Worm (Caenorhabditis elegans) whole organism, L4 larva: ENCODE data around the gene clec-222.

Source experiments
- F37D6.2 ChIP-seq: sonication (generic microtip); optimal IDR thresholded peaks from 2 replicates; lab custom pipeline; 2016; ENCODE audit warnings: mild to moderate bottlenecking, missing genetic modification characterization, missing compliant biosample characterization
- T20F7.1 ChIP-seq: fragments of 200-800 bp; sonication (Bioruptor generic); optimal IDR thresholded peaks from 2 replicates; lab custom pipeline; 2018; ENCODE audit warnings: mild to moderate bottlenecking, missing genetic modification characterization, missing compliant biosample characterization
- T26A8.4 ChIP-seq: fragments of 200-800 bp; sonication (Bioruptor generic); IDR thresholded peaks from 2 replicates; pipeline ENCODE4 v1.3.6; 2022; ENCODE audit warnings: missing genetic modification characterization, missing compliant biosample characterization
- Y48G9A.11 ChIP-seq: fragments of 200-800 bp; sonication (Bioruptor generic); IDR thresholded peaks from 2 replicates; pipeline ENCODE4 v1.3.6; 2022; ENCODE audit warnings: missing genetic modification reagents, missing genetic modification characterization, missing compliant biosample characterization
- aly-2 ChIP-seq: sonication (generic microtip); optimal IDR thresholded peaks from 2 replicates; lab custom pipeline; 2018; ENCODE audit warnings: missing biosample characterization, missing genetic modification characterization
- arid-1 ChIP-seq: fragments of 200-800 bp; sonication (Bioruptor generic); conservative IDR thresholded peaks from 2 replicates; pipeline ENCODE4 v1.3.6; 2022; ENCODE audit warnings: missing genetic modification reagents, missing genetic modification characterization, missing compliant biosample characterization
- ceh-28 ChIP-seq: fragments of 150-350 bp; optimal IDR thresholded peaks from 2 replicates; lab custom pipeline; 2014; ENCODE audit warnings: missing biosample characterization, missing genetic modification reagents, missing genetic modification characterization
- ceh-44 ChIP-seq: fragments of 200-800 bp; sonication (Bioruptor generic); IDR thresholded peaks from 2 replicates; pipeline ENCODE4 v1.3.6; 2022; ENCODE audit warnings: missing genetic modification reagents, missing genetic modification characterization, missing compliant biosample characterization
- ceh-62 ChIP-seq: sonication (generic microtip); optimal IDR thresholded peaks from 2 replicates; lab custom pipeline; 2017; ENCODE audit warnings: missing biosample characterization, missing genetic modification characterization
- ces-1 ChIP-seq: fragments of 150-350 bp; sonication (generic microtip); optimal IDR thresholded peaks from 4 replicates; lab custom pipeline; 2014; ENCODE audit warnings: missing biosample characterization, missing genetic modification reagents, missing genetic modification characterization
- ctbp-1 ChIP-seq: fragments of 200-800 bp; sonication (Bioruptor generic); IDR thresholded peaks from 2 replicates; pipeline ENCODE4 v1.3.6; 2022; ENCODE audit warnings: missing genetic modification reagents, missing genetic modification characterization, missing compliant biosample characterization
- daf-16 ChIP-seq, 3 experiments: sonication (generic microtip); optimal IDR thresholded peaks; 2 replicates each; lab custom pipeline; 2016 to 2017; ENCODE audit warnings: missing genetic modification characterization in 3 of 3, missing genetic modification reagents in 3 of 3, mild to moderate bottlenecking in 2 of 3, missing compliant biosample characterization in 2 of 3, missing biosample characterization in 1 of 3, moderate library complexity in 1 of 3
- daf-19 ChIP-seq: fragments of 200-800 bp; sonication (Bioruptor generic); conservative IDR thresholded peaks from 2 replicates; pipeline ENCODE4 v1.3.6; 2022; ENCODE audit warnings: missing genetic modification characterization, missing compliant biosample characterization
- dmd-6 ChIP-seq: fragments of 200-800 bp; sonication (Bioruptor generic); IDR thresholded peaks from 2 replicates; pipeline ENCODE4 v1.3.6; 2022; ENCODE audit warnings: missing genetic modification reagents, missing genetic modification characterization, missing compliant biosample characterization
- dpl-1 ChIP-seq: fragments of 150-350 bp; optimal IDR thresholded peaks from 2 replicates; lab custom pipeline; 2014; ENCODE audit warnings: missing biosample characterization, missing genetic modification reagents, missing genetic modification characterization
- egl-43 ChIP-seq: fragments of 200-800 bp; sonication (Bioruptor generic); IDR thresholded peaks from 2 replicates; pipeline ENCODE4 v1.3.6; 2022; ENCODE audit warnings: missing genetic modification reagents, missing genetic modification characterization, missing compliant biosample characterization
- gei-8 ChIP-seq: fragments of 200-800 bp; sonication (Bioruptor generic); optimal IDR thresholded peaks from 2 replicates; lab custom pipeline; 2018; ENCODE audit warnings: mild to moderate bottlenecking, missing genetic modification characterization, missing compliant biosample characterization
- hif-1 ChIP-seq, 2 experiments: sonication (generic microtip); optimal IDR thresholded peaks; 2 replicates each; lab custom pipeline; 2016 to 2017; ENCODE audit warnings: missing compliant biosample characterization in 2 of 2, missing genetic modification characterization in 2 of 2, missing genetic modification reagents in 2 of 2, missing genotype in 2 of 2, mild to moderate bottlenecking in 1 of 2
- hlh-11 ChIP-seq: fragments of 200-800 bp; sonication (Bioruptor generic); optimal IDR thresholded peaks from 2 replicates; lab custom pipeline; 2018; ENCODE audit warnings: mild to moderate bottlenecking, missing genetic modification characterization, missing compliant biosample characterization
- hlh-30 ChIP-seq: sonication (generic microtip); optimal IDR thresholded peaks from 2 replicates; lab custom pipeline; 2017; ENCODE audit warnings: antibody characterized with exemption, mild to moderate bottlenecking, missing genetic modification characterization, missing compliant biosample characterization; ENCODE audit not compliant: insufficient read depth
- jun-1 ChIP-seq: fragments of 150-350 bp; optimal IDR thresholded peaks from 2 replicates; lab custom pipeline; 2014; ENCODE audit warnings: missing biosample characterization, missing genetic modification reagents, missing genetic modification characterization
- lin-13 ChIP-seq: fragments of 150-350 bp; optimal IDR thresholded peaks from 2 replicates; lab custom pipeline; 2014; ENCODE audit warnings: missing biosample characterization, missing genetic modification reagents, missing genetic modification characterization
- lin-29 ChIP-seq: fragments of 200-800 bp; sonication (Bioruptor generic); IDR thresholded peaks from 2 replicates; pipeline ENCODE4 v1.3.6; 2022; ENCODE audit warnings: missing genetic modification reagents, missing genetic modification characterization, missing compliant biosample characterization
- lin-38 ChIP-seq: fragments of 200-800 bp; sonication (Bioruptor generic); IDR thresholded peaks from 2 replicates; pipeline ENCODE4 v1.3.6; 2022; ENCODE audit warnings: missing genetic modification reagents, missing genetic modification characterization, missing compliant biosample characterization
- lir-3 ChIP-seq: sonication (generic microtip); optimal IDR thresholded peaks from 2 replicates; lab custom pipeline; 2016; ENCODE audit warnings: mild to moderate bottlenecking, missing genetic modification characterization, missing compliant biosample characterization
- lsy-2 ChIP-seq, 2 experiments: fragments of 150-350 bp in 1 of 2; sonication (generic microtip) in 1 of 2; optimal IDR thresholded peaks; 2 replicates each; lab custom pipeline; 2014 to 2017; ENCODE audit warnings: missing biosample characterization in 2 of 2, missing genetic modification characterization in 2 of 2
- madf-5 ChIP-seq, 2 experiments: fragments of 200-800 bp; sonication (Bioruptor generic); IDR thresholded peaks; 2 replicates each; pipeline ENCODE4 v1.3.6; 2022; ENCODE audit warnings: missing compliant biosample characterization in 2 of 2, missing genetic modification characterization in 2 of 2
- madf-9 ChIP-seq: fragments of 200-800 bp; sonication (Bioruptor generic); conservative IDR thresholded peaks from 2 replicates; pipeline ENCODE4 v1.3.6; 2022; ENCODE audit warnings: missing genetic modification reagents, missing genetic modification characterization, missing compliant biosample characterization
- mdl-1 ChIP-seq, 2 experiments: fragments of 150-350 bp in 1 of 2; sonication (generic microtip) in 1 of 2; optimal IDR thresholded peaks; 2 replicates each; lab custom pipeline; 2014 to 2017; ENCODE audit warnings: missing biosample characterization in 2 of 2, missing genetic modification characterization in 2 of 2
- mep-1 ChIP-seq: fragments of 150-350 bp; sonication (generic microtip); optimal IDR thresholded peaks from 3 replicates; lab custom pipeline; 2014; ENCODE audit warnings: missing biosample characterization, missing genetic modification characterization
- mes-2 ChIP-seq: sonication (generic microtip); optimal IDR thresholded peaks from 2 replicates; lab custom pipeline; 2016; ENCODE audit warnings: missing genotype, mild to moderate bottlenecking, missing genetic modification characterization, missing compliant biosample characterization; ENCODE audit not compliant: poor library complexity, severe bottlenecking
- mxl-3 ChIP-seq: fragments of 200-800 bp; sonication (Bioruptor generic); optimal IDR thresholded peaks from 2 replicates; lab custom pipeline; 2018; ENCODE audit warnings: mild to moderate bottlenecking, missing genetic modification characterization, missing compliant biosample characterization
- nhr-102 ChIP-seq: sonication (generic microtip); optimal IDR thresholded peaks from 2 replicates; lab custom pipeline; 2016; ENCODE audit warnings: mild to moderate bottlenecking, missing genetic modification characterization, moderate library complexity, missing compliant biosample characterization
- nhr-11 ChIP-seq: fragments of 150-350 bp; optimal IDR thresholded peaks from 2 replicates; lab custom pipeline; 2014; ENCODE audit warnings: missing biosample characterization, missing genetic modification characterization
- nhr-48 ChIP-seq: sonication (generic microtip); optimal IDR thresholded peaks from 2 replicates; lab custom pipeline; 2016; ENCODE audit warnings: mild to moderate bottlenecking, missing genetic modification characterization, missing compliant biosample characterization
- nhr-77 ChIP-seq: fragments of 150-350 bp; optimal IDR thresholded peaks from 2 replicates; lab custom pipeline; 2014; ENCODE audit warnings: missing biosample characterization, missing genetic modification characterization
- pha-4 ChIP-seq, 2 experiments: fragments of 150-350 bp in 1 of 2; fragments of 200-800 bp in 1 of 2; sonication (Bioruptor generic) in 1 of 2; IDR thresholded peaks in 1 of 2; optimal IDR thresholded peaks in 1 of 2; 2 replicates each; pipeline versions ENCODE4 v1.3.6 to Lab custom; 2014 to 2022; ENCODE audit warnings: missing genetic modification characterization in 2 of 2, missing genetic modification reagents in 2 of 2, missing biosample characterization in 1 of 2, missing compliant biosample characterization in 1 of 2
- saeg-2 ChIP-seq: fragments of 200-800 bp; sonication (Bioruptor generic); IDR thresholded peaks from 2 replicates; pipeline ENCODE4 v1.3.6; 2022; ENCODE audit warnings: missing genetic modification reagents, missing genetic modification characterization, missing compliant biosample characterization
- spr-1 ChIP-seq: sonication (generic microtip); optimal IDR thresholded peaks from 2 replicates; lab custom pipeline; 2016; ENCODE audit warnings: mild to moderate bottlenecking, missing genetic modification characterization, missing compliant biosample characterization
- unc-130 ChIP-seq: sonication (generic microtip); optimal IDR thresholded peaks from 2 replicates; lab custom pipeline; 2016; ENCODE audit warnings: missing genetic modification reagents, missing genetic modification characterization, missing compliant biosample characterization
- unc-62 ChIP-seq, 3 experiments: fragments of 150-350 bp in 1 of 3; sonication (generic microtip); optimal IDR thresholded peaks in 2 of 3; peaks in 1 of 3; 1 replicate in 1 of 3; 2 replicates in 2 of 3; lab custom pipeline; 2014 to 2017; ENCODE audit warnings: missing biosample characterization in 3 of 3, missing genetic modification characterization in 3 of 3, missing genetic modification reagents in 3 of 3, missing genotype in 1 of 3
- vab-7 ChIP-seq: fragments of 200-800 bp; sonication (Bioruptor generic); IDR thresholded peaks from 2 replicates; pipeline ENCODE4 v1.3.6; 2022; ENCODE audit warnings: missing genetic modification reagents, missing genetic modification characterization, missing compliant biosample characterization
- zfp-3 ChIP-seq: fragments of 200-800 bp; sonication (Bioruptor generic); conservative IDR thresholded peaks from 2 replicates; pipeline ENCODE4 v1.3.6; 2022; ENCODE audit warnings: missing genetic modification reagents, missing genetic modification characterization, missing compliant biosample characterization
- zip-2 ChIP-seq: fragments of 150-350 bp; optimal IDR thresholded peaks from 2 replicates; lab custom pipeline; 2014; ENCODE audit warnings: missing biosample characterization, missing genetic modification characterization
- ztf-7 ChIP-seq: fragments of 150-350 bp; optimal IDR thresholded peaks from 2 replicates; lab custom pipeline; 2014; ENCODE audit warnings: missing biosample characterization, missing genetic modification characterization

clec-222 gene

ce11 chrV:11225981-11226380, 45.2 kb upstream of the clec-222 start, which contains the start of gene bgal-1 (continued):
- TF ChIP-seq daf-16 (GFP tag; optimal IDR thresholded peaks at IDR 0.05; lab: Kevin White, UChicago), result peak in 1 of 2 experiments; percentile 72
- TF ChIP-seq daf-16 (tag; optimal IDR thresholded peaks at IDR 0.05; lab: Kevin White, UChicago), result peak; percentile 28
- TF ChIP-seq hlh-30 (tag; lab: Kevin White, UChicago), result peak; percentile 4
- TF ChIP-seq jun-1 (tag; lab: Kevin White, UChicago), result no peak
- no peak for TF ChIP-seq lin-38 (GFP tag; lab: Robert Waterston, UW)
- no peak for TF ChIP-seq lin-29 (GFP tag; lab: Robert Waterston, UW)
- TF ChIP-seq mep-1 (tag; lab: Kevin White, UChicago), result peak; percentile 53
- no peak for TF ChIP-seq ceh-62 (tag; lab: Kevin White, UChicago)
- TF ChIP-seq T26A8.4 (GFP tag; lab: Robert Waterston, UW), result no peak; the same call in 1 of the 2 replicates
- TF ChIP-seq nhr-11, result no peak
- no peak for TF ChIP-seq lir-3
- no peak for TF ChIP-seq F37D6.2 (tag; lab: Kevin White, UChicago)
- no peak for TF ChIP-seq aly-2 (tag; lab: Kevin White, UChicago)
- TF ChIP-seq dpl-1 (GFP tag; lab: Kevin White, UChicago), result no peak
- no peak for TF ChIP-seq nhr-102 (tag; lab: Kevin White, UChicago)
- TF ChIP-seq lin-13 (GFP tag; lab: Kevin White, UChicago), result no peak
- no peak for TF ChIP-seq daf-19 (GFP tag; lab: Robert Waterston, UW)
- no peak for TF ChIP-seq ces-1 (GFP tag; lab: Kevin White, UChicago)

- no peak for TF ChIP-seq saeg-2 (GFP tag; lab: Robert Waterston, UW)
- peak; percentile 71 to 91 for TF ChIP-seq lsy-2 (tag; optimal IDR thresholded peaks at IDR 0.05; lab: Kevin White, UChicago)
- TF ChIP-seq lin-38 (GFP tag; lab: Robert Waterston, UW), result no peak; the same call in 1 of the 2 replicates
- TF ChIP-seq Y48G9A.11 (GFP tag; lab: Robert Waterston, UW), result no peak
- TF ChIP-seq zfp-3, result no peak; the same call in 1 of the 2 replicates
- peak; percentile 36 for TF ChIP-seq zip-2
- TF ChIP-seq madf-9 (GFP tag; lab: Robert Waterston, UW), result no peak
- peak; percentile 60 for TF ChIP-seq T20F7.1 (GFP tag; lab: Kevin White, UChicago)
- TF ChIP-seq nhr-48 (tag; lab: Kevin White, UChicago), result peak; percentile 60
- peak; percentile 59 for TF ChIP-seq spr-1
- peak; percentile 76 for TF ChIP-seq ceh-28 (tag; lab: Kevin White, UChicago)
- peak; percentile 59 for TF ChIP-seq nhr-77
- peak; percentile 49 for TF ChIP-seq F37D6.2 (tag; lab: Kevin White, UChicago)
- TF ChIP-seq mep-1 (tag; lab: Kevin White, UChicago), result peak; percentile 92
- TF ChIP-seq arid-1, result peak; percentile 81
- TF ChIP-seq ces-1 (GFP tag; lab: Kevin White, UChicago), result peak; percentile 35
- TF ChIP-seq madf-5 (GFP tag; IDR thresholded peaks at IDR 0.05; lab: Robert Waterston, UW), result no peak
- peak; percentile 39 for TF ChIP-seq ztf-7 (tag; lab: Kevin White, UChicago)
- peak in 1 of 2 experiments; percentile 2 for TF ChIP-seq unc-62 (GFP tag; optimal IDR thresholded peaks at IDR 0.05 in 1 of 2; lab: Kevin White, UChicago)
- TF ChIP-seq unc-62 (tag; optimal IDR thresholded peaks at IDR 0.05; lab: Kevin White, UChicago), result no peak
- peak; percentile 92 for TF ChIP-seq hlh-11 (tag; lab: Kevin White, UChicago)
- TF ChIP-seq vab-7, result peak; percentile 53
- peak; percentile 1 for TF ChIP-seq mxl-3 (GFP tag; lab: Kevin White, UChicago)
- no peak for TF ChIP-seq gei-8 (GFP tag; lab: Kevin White, UChicago)
- peak; percentile 76 for TF ChIP-seq dmd-6
- TF ChIP-seq hif-1 (tag; optimal IDR thresholded peaks at IDR 0.05; lab: Kevin White, UChicago), result peak in 1 of 2 experiments; percentile 81
- peak; percentile 65 for TF ChIP-seq unc-130 (GFP tag; lab: Kevin White, UChicago)
- peak; percentile 37 for TF ChIP-seq nhr-102 (tag; lab: Kevin White, UChicago)
- peak; percentile 67; the same call in 1 of the 2 replicates for TF ChIP-seq egl-43 (GFP tag; lab: Robert Waterston, UW)
- peak; percentile 87 for TF ChIP-seq mes-2 (tag; lab: Kevin White, UChicago)
- TF ChIP-seq ceh-44 (GFP tag; lab: Robert Waterston, UW), result peak; percentile 65; the same call in 1 of the 2 replicates
- peak; percentile 16 to 73 for TF ChIP-seq mdl-1 (tag; optimal IDR thresholded peaks at IDR 0.05; lab: Kevin White, UChicago)
- peak; percentile 44; the same call in 1 of the 2 replicates for TF ChIP-seq pha-4 (GFP tag; IDR thresholded peaks at IDR 0.05; lab: Robert Waterston, UW)
- no peak for TF ChIP-seq pha-4 (tag; optimal IDR thresholded peaks at IDR 0.05; lab: Kevin White, UChicago)
- TF ChIP-seq ctbp-1 (GFP tag; lab: Robert Waterston, UW), result peak; percentile 59; the same call in 1 of the 2 replicates
These were observed 42.4 kb upstream of the clec-222 start, which contains the start of gene pqn-70 for ce11 chrV:11228653-11229173. pqn-70 (minus strand) TSS chrV:11228703.
